Fruit fly (Drosophila melanogaster): Measurements from ENCODE around the gene CG4880.

Gene CG4880

dm6 chrX:16907675-16908074 lies 21.1 kb downstream of the CG4880 start:
- TF ChIP-seq EcR (GFP tag; optimal IDR thresholded peaks at IDR 0.05), result no peak

- TF ChIP-seq EcR (GFP tag; optimal IDR thresholded peaks at IDR 0.05) (no peak), CG8159 (tag; optimal IDR thresholded peaks at IDR 0.05) (no peak), Snoo (tag; optimal IDR thresholded peaks at IDR 0.05) (no peak), Pif1B (GFP tag; optimal IDR thresholded peaks at IDR 0.05) (no peak), CG32121 (GFP tag; IDR thresholded peaks at IDR 0.05) (no peak)
Measured at dm6 chrX:16909297-16909696, 22.7 kb downstream of the CG4880 start.

- TF ChIP-seq CG8301 (tag; optimal IDR thresholded peaks at IDR 0.05) (no peak), CG34367 (tag; optimal IDR thresholded peaks at IDR 0.05) (no peak), CG17806 (tag; optimal IDR thresholded peaks at IDR 0.05) (no peak)
Measured at dm6 chrX:16909886-16910285, 23.3 kb downstream of the CG4880 start.

dm6 chrX:16911962-16912361 lies 25.3 kb downstream of the CG4880 start:
- no peak for TF ChIP-seq CG4496 (GFP tag; IDR thresholded peaks at IDR 0.05)
- no peak for TF ChIP-seq CG13204 (GFP tag; optimal IDR thresholded peaks at IDR 0.05)
- TF ChIP-seq fd96Ca (GFP tag; IDR thresholded peaks at IDR 0.05), result no peak
- no peak for TF ChIP-seq CG34367 (tag; optimal IDR thresholded peaks at IDR 0.05)
- no peak for TF ChIP-seq CG8159 (tag; optimal IDR thresholded peaks at IDR 0.05)
- no peak for TF ChIP-seq CG14655 (GFP tag; optimal IDR thresholded peaks at IDR 0.05)
- no peak for TF ChIP-seq Pif1B (GFP tag; optimal IDR thresholded peaks at IDR 0.05)
- no peak for TF ChIP-seq Ets98B (GFP tag; IDR thresholded peaks at IDR 0.05)
- TF ChIP-seq D1 (tag; optimal IDR thresholded peaks at IDR 0.05), result no peak
- TF ChIP-seq Pif1A (GFP tag; optimal IDR thresholded peaks at IDR 0.05), result no peak
- TF ChIP-seq CG32121 (GFP tag; IDR thresholded peaks at IDR 0.05), result no peak
- TF ChIP-seq CG15710 (tag; optimal IDR thresholded peaks at IDR 0.05), result no peak
- TF ChIP-seq CG12605 (GFP tag; IDR thresholded peaks at IDR 0.05), result no peak
- no peak for TF ChIP-seq Snoo (tag; optimal IDR thresholded peaks at IDR 0.05)
- no peak for TF ChIP-seq CG10348 (GFP tag; IDR thresholded peaks at IDR 0.05)
- no peak for TF ChIP-seq CG17806 (tag; optimal IDR thresholded peaks at IDR 0.05)

DNA sequence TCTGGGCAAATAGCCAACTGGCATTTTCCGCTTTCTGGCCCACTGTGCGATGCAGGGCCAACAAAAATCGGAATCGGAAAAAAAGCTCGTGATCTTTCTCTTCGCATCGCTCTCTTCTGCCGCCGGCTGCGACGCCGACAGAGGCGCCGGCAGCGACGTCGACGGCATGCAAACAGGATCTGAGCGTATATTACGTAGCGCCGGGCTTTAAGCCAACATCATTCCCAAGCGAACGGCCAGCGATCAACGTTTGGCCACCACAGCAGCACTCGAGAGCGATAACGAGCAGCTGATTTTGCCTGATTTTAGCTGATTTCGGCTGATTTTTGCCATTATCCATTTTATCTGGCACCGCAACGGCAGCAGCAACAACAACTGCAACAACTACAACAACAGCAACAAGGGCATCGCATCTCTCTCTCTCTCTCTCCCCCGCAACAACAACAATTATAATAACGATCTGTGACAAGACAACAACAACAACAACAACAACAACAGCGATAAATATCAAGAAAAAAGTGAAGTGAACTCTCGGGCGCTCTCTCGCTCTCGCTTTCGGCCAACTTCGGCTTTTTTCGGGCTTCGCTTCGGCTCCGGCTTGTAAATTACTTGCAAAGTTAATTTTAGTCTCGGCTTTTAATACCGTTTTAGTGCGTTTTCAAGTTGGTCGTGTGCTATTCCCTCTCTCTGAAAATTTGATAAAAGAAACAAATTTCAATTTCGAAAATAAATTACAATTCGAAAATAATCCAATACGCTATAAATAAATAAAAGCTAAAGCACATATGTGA lies 26.5 kb downstream of the CG4880 start, which contains the start of gene CG4928:
Gene CG4928 (plus strand): TSS at position 216 of the 791 bp plus-strand sequence.
- TF ChIP-seq Pif1A (GFP tag; optimal IDR thresholded peaks at IDR 0.05), result no peak
- peak; percentile 40 for TF ChIP-seq CG13204 (GFP tag; optimal IDR thresholded peaks at IDR 0.05)
- peak; percentile 67 for TF ChIP-seq EcR (GFP tag; optimal IDR thresholded peaks at IDR 0.05)
- TF ChIP-seq Ets98B (GFP tag; IDR thresholded peaks at IDR 0.05), result peak; percentile 20; the same call in 1 of the 2 replicates

DNA sequence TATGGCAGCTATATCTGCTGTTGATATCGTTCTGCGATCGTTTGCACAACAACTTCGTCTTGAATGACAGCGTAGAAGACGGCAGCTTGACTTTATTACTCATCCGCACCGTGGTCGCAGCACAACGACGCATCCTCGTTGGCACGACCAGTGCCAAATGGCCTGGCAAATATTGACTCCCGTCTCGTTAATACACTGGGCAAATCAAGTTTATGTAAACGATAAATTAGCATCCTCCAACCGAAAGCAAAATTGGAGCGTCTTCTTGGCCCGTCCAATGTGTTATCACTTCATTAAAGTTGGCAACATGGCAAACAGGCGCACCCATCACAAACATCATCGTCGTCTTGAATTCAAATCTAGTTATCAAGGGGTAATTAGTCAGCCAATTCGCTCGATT lies 30.8 kb downstream of the CG4880 start:
- 0 out of 3 replicates have a peak, but pooled peaks have one; percentile 16 for TF ChIP-seq CG4496 (GFP tag; IDR thresholded peaks at IDR 0.05)
- TF ChIP-seq CG17806 (tag; optimal IDR thresholded peaks at IDR 0.05), result no peak

dm6 chrX:16918767-16919336 lies 32.2 kb downstream of the CG4880 start:
- TF ChIP-seq CG32121 (GFP tag; IDR thresholded peaks at IDR 0.05) (no peak), Snoo (tag; optimal IDR thresholded peaks at IDR 0.05) (no peak), CG15710 (tag; optimal IDR thresholded peaks at IDR 0.05) (no peak), EcR (GFP tag; optimal IDR thresholded peaks at IDR 0.05) (no peak), CG13204 (GFP tag; optimal IDR thresholded peaks at IDR 0.05) (no peak), CG9948 (tag; optimal IDR thresholded peaks at IDR 0.05) (no peak)

DNA sequence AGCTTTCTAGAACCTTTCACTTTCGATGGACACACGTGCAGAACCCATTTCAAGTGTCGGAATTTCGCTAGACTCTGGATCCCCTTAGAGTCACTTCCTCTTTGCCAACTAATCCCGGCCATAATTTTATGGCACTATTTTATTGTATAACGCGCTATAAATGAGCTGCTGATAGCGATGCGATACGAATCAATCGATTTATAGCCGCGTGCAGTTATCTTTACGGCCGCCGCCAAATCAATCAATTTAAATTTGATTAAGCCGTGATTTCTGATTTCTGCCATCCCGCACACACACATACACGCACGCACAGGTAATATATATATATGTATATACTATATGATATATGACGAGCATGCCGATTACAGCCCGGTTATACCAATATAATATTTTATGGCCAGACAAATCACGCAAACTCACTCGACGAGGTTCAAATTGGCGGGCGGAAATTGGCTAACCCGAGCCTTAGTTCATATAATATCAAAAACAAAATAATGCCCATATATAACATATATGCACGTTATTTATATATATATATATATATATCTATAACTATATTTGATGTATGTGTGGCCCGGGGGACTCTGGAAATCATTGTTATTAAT lies 34.2 kb downstream of the CG4880 start:
- 0 out of 3 replicates have a peak, but pooled peaks have one; percentile 8 for TF ChIP-seq fd96Ca (GFP tag; IDR thresholded peaks at IDR 0.05)
- TF ChIP-seq CG8159 (tag; optimal IDR thresholded peaks at IDR 0.05), result no peak

Data from whole organism, pupa.